Fruit fly (Drosophila melanogaster) whole organism, adult: ENCODE measurements around the gene CG9444.
A peak's percentile ranks its signal among the peaks of the same experiment; 100 is the strongest.

Source experiments
- CG11617 ChIP-seq: fragments of 200-800 bp; sonication (Bioruptor generic); optimal IDR thresholded peaks from 2 replicates; lab custom pipeline; 2017; ENCODE audit warnings: mild to moderate bottlenecking, missing biosample characterization, missing genetic modification reagents, missing genetic modification characterization
- CG12768 ChIP-seq: fragments of 200-800 bp; sonication (Bioruptor generic); optimal IDR thresholded peaks from 2 replicates; lab custom pipeline; 2017; ENCODE audit warnings: missing biosample characterization, missing genetic modification characterization, mild to moderate bottlenecking, moderate library complexity, missing genetic modification reagents
- CG14711 ChIP-seq: fragments of 200-800 bp; sonication (Bioruptor generic); optimal IDR thresholded peaks from 2 replicates; lab custom pipeline; 2018; ENCODE audit warnings: missing biosample characterization, mild to moderate bottlenecking, missing genetic modification characterization, moderate library complexity
- CG1620 ChIP-seq: fragments of 200-800 bp; sonication (Bioruptor generic); optimal IDR thresholded peaks from 2 replicates; lab custom pipeline; 2016; ENCODE audit warnings: missing biosample characterization, missing genetic modification characterization
- CG33017 ChIP-seq: fragments of 200-800 bp; sonication (Bioruptor generic); optimal IDR thresholded peaks from 2 replicates; lab custom pipeline; 2018; ENCODE audit warnings: missing biosample characterization, mild to moderate bottlenecking, missing genetic modification characterization, moderate library complexity
- CG5204 ChIP-seq: fragments of 200-800 bp; sonication (Bioruptor generic); optimal IDR thresholded peaks from 2 replicates; lab custom pipeline; 2016; ENCODE audit warnings: missing biosample characterization, missing genetic modification characterization
- CG7045 ChIP-seq: fragments of 200-800 bp; sonication (Bioruptor generic); optimal IDR thresholded peaks from 2 replicates; lab custom pipeline; 2017; ENCODE audit warnings: missing biosample characterization, mild to moderate bottlenecking, missing genetic modification characterization
- CG7101 ChIP-seq: fragments of 200-800 bp; sonication (Bioruptor generic); optimal IDR thresholded peaks from 2 replicates; lab custom pipeline; 2018; ENCODE audit warnings: missing biosample characterization, mild to moderate bottlenecking, missing genetic modification characterization, moderate library complexity
- Clk ChIP-seq: fragments of 200-800 bp; sonication (Bioruptor generic); optimal IDR thresholded peaks from 2 replicates; lab custom pipeline; 2017; ENCODE audit warnings: missing biosample characterization, missing genetic modification characterization
- Crg-1 ChIP-seq: fragments of 200-800 bp; sonication (Bioruptor generic); optimal IDR thresholded peaks from 2 replicates; lab custom pipeline; 2016; ENCODE audit warnings: missing biosample characterization, missing genetic modification characterization
- Hr96 ChIP-seq: fragments of 200-800 bp; sonication (Bioruptor generic); optimal IDR thresholded peaks from 2 replicates; lab custom pipeline; 2016; ENCODE audit warnings: missing biosample characterization, missing genetic modification characterization
- Mnt ChIP-seq: fragments of 200-800 bp; sonication (Bioruptor generic); optimal IDR thresholded peaks from 2 replicates; lab custom pipeline; 2016; ENCODE audit warnings: missing biosample characterization, mild to moderate bottlenecking, missing genetic modification characterization
- bab1 ChIP-seq: fragments of 200-800 bp; sonication (Bioruptor generic); optimal IDR thresholded peaks from 3 replicates; lab custom pipeline; 2019; ENCODE audit warnings: missing biosample characterization, mild to moderate bottlenecking, missing genetic modification characterization, moderate library complexity
- cic ChIP-seq: fragments of 200-800 bp; sonication (Bioruptor generic); optimal IDR thresholded peaks from 2 replicates; lab custom pipeline; 2017; ENCODE audit warnings: missing biosample characterization, mild to moderate bottlenecking, missing genetic modification characterization, moderate library complexity
- cnc ChIP-seq, 2 experiments: fragments of >200 bp; optimal IDR thresholded peaks; 2 replicates each; lab custom pipeline; 2017
- kay ChIP-seq: fragments of 200-800 bp; sonication (Bioruptor generic); peaks from one replicate; lab custom pipeline; 2016; ENCODE audit warnings: missing biosample characterization, missing genetic modification characterization, borderline replicate concordance
- ovo ChIP-seq: fragments of 200-800 bp; sonication (Bioruptor generic); optimal IDR thresholded peaks from 2 replicates; lab custom pipeline; 2016; ENCODE audit warnings: missing biosample characterization, missing genetic modification characterization
- pad ChIP-seq: fragments of 200-800 bp; sonication (Bioruptor generic); optimal IDR thresholded peaks from 3 replicates; lab custom pipeline; 2017; ENCODE audit warnings: missing biosample characterization, missing genetic modification characterization, mild to moderate bottlenecking, moderate library complexity, missing genetic modification reagents
- tj ChIP-seq: fragments of 200-800 bp; sonication (Bioruptor generic); optimal IDR thresholded peaks from 3 replicates; lab custom pipeline; 2017; ENCODE audit warnings: missing biosample characterization, mild to moderate bottlenecking, missing genetic modification characterization, moderate library complexity
- toe ChIP-seq: fragments of 200-800 bp; sonication (Bioruptor generic); optimal IDR thresholded peaks from 2 replicates; lab custom pipeline; 2016; ENCODE audit warnings: missing biosample characterization, missing genetic modification characterization

CG9444 gene

dm6 chr3R:9646104-9646707 is 37.9 kb downstream of the CG9444 start, which contains the start of gene Fst:
TSS of gene Fst (minus strand) at chr3R:9646154.
- no peak for TF ChIP-seq CG7101 (tag; lab: Kevin White, UChicago)
- no peak for TF ChIP-seq CG14711
- peak; percentile 4 for TF ChIP-seq cic (GFP tag; lab: Kevin White, UChicago)
- peak; percentile 85 for TF ChIP-seq kay (GFP tag; lab: Kevin White, UChicago)

DNA sequence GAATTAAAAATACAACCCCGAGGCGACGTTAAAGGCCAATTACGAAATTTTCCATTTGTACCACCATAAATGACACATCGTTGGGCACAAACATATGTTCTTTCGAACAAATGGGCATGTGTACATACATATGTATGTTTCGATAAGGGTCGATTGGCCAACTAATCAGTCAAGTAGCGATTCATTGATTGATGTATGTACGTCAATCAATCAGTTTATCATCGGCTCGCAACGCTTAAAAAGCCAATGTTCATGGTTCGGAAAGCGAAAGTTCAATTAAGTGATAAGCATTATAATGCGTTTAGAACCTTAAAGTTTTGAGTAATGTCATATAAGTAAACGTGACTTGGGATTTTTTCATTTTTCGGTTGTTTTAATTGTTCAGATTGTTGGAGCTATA is 39.4 kb downstream of the CG9444 start:
- TF ChIP-seq ovo, result no peak
- no peak for TF ChIP-seq CG7101 (tag; lab: Kevin White, UChicago)
- no peak for TF ChIP-seq cnc (optimal IDR thresholded peaks at IDR 0.05; lab: Kevin White, UChicago)
- TF ChIP-seq Mnt, result no peak

DNA sequence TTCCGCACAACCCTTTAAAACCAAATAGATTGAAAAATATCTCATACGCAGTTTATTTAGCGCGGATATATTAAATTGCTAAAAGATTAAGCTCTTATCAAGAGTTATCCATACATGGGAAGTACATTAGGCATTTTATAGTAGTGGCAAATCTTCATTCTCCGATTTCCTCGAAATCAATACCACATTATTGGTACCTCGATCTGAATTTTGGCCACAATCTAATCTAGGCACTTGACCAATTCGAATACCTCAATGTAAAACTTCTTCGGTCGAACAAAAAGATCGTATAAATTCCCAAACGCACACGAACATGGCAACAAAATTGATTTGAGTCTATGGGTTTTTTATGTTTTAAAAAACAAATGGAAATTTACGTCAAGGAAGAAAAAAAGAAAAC is 40.1 kb downstream of the CG9444 start:
- no peak for TF ChIP-seq Hr96 (GFP tag; lab: Kevin White, UChicago)
- no peak for TF ChIP-seq Crg-1 (GFP tag; lab: Kevin White, UChicago)
- TF ChIP-seq cic (GFP tag; lab: Kevin White, UChicago), result no peak
- TF ChIP-seq CG33017, result no peak
- no peak for TF ChIP-seq CG7101 (tag; lab: Kevin White, UChicago)
- TF ChIP-seq CG1620 (GFP tag; lab: Kevin White, UChicago), result no peak
- TF ChIP-seq cnc (optimal IDR thresholded peaks at IDR 0.05; lab: Kevin White, UChicago), result no peak
- no peak for TF ChIP-seq Mnt
- TF ChIP-seq CG12768 (GFP tag; lab: Kevin White, UChicago), result no peak
- TF ChIP-seq pad, result no peak
- no peak for TF ChIP-seq CG7045 (GFP tag; lab: Kevin White, UChicago)
- no peak for TF ChIP-seq ovo
- TF ChIP-seq toe, result no peak
- TF ChIP-seq tj, result no peak
- no peak for TF ChIP-seq CG14711

dm6 chr3R:9640313-9640712 is 43.8 kb downstream of the CG9444 start:
- TF ChIP-seq Hr96 (GFP tag; lab: Kevin White, UChicago) (no peak), bab1 (GFP tag; lab: Kevin White, UChicago) (no peak), CG11617 (GFP tag; lab: Kevin White, UChicago) (no peak), tj (no peak), CG5204 (GFP tag; lab: Kevin White, UChicago) (no peak), toe (no peak), CG7101 (tag; lab: Kevin White, UChicago) (no peak), cnc (optimal IDR thresholded peaks at IDR 0.05; lab: Kevin White, UChicago) (no peak), kay (GFP tag; lab: Kevin White, UChicago) (no peak), ovo (no peak), pad (no peak), CG1620 (GFP tag; lab: Kevin White, UChicago) (no peak), CG7045 (GFP tag; lab: Kevin White, UChicago) (no peak)

DNA sequence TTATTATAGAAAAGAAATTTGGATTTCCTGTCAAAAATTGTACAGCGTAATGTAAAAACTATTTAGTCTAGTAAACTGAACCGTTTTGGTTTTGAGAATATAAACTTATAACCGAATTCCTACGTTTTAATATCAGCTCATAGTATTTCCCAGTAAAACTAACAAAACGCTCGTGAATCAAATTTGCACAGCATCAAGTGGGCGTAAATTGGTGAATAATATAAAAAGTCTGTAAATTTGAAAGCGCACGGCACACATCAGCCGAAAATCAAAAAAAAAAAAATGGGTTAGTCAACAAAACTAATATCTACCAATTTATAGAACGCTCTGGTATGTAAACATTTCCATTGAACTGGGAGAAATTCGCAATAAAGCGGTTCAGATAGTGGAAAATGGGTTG is 46.2 kb downstream of the CG9444 start, which contains the start of gene Dh44:
Dh44 (plus strand) TSS at position 301 of the 400 bp plus-strand sequence.
- TF ChIP-seq CG11617 (GFP tag; lab: Kevin White, UChicago) (no peak), CG5204 (GFP tag; lab: Kevin White, UChicago) (no peak), ovo (no peak), tj (no peak), toe (no peak), cnc (optimal IDR thresholded peaks at IDR 0.05; lab: Kevin White, UChicago) (no peak), Clk (GFP tag; lab: Kevin White, UChicago) (no peak), CG7045 (GFP tag; lab: Kevin White, UChicago) (no peak), cic (GFP tag; lab: Kevin White, UChicago) (no peak), CG33017 (no peak), Crg-1 (GFP tag; lab: Kevin White, UChicago) (no peak), CG14711 (no peak), Hr96 (GFP tag; lab: Kevin White, UChicago) (no peak), CG1620 (GFP tag; lab: Kevin White, UChicago) (no peak), pad (no peak), Mnt (no peak)

- no peak for TF ChIP-seq CG1620 (GFP tag; lab: Kevin White, UChicago)
- TF ChIP-seq Mnt, result peak; percentile 16
- no peak for TF ChIP-seq CG12768 (GFP tag; lab: Kevin White, UChicago)
- TF ChIP-seq CG14711, result peak; percentile 15
- peak; percentile 55 for TF ChIP-seq bab1 (GFP tag; lab: Kevin White, UChicago)
- no peak for TF ChIP-seq tj
- peak; percentile 15 for TF ChIP-seq CG7101 (tag; lab: Kevin White, UChicago)
- no peak for TF ChIP-seq Clk (GFP tag; lab: Kevin White, UChicago)
- no peak for TF ChIP-seq toe
- no peak for TF ChIP-seq pad
- no peak for TF ChIP-seq cic (GFP tag; lab: Kevin White, UChicago)
Observed at dm6 chr3R:9637361-9637760, 46.7 kb downstream of the CG9444 start, which contains the start of gene Scm. TSS of gene Scm (minus strand) at chr3R:9637611.
